Fruit fly (Drosophila melanogaster): ENCODE measurements around the gene CG18269.

DNA sequence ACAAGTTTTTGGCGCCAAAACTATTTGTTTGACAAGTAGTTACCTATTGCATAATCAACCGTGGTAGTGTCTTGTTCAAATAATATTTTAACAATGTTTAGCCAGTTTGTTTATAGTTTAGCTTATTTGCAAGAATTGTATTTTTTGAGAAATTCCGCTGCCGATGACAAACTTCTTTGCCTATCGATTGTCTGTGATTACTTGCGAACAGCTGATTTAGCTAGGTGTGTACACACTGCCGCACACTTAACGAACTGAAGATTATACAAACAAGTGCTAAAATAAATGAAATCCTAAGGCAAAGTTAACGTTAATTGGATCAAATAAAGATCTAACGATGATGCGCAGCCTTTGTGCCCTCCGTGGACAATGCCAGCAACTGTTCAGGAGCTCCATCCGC, 24.9 kb upstream of the CG18269 start, which contains the start of gene Cox11:
- TF ChIP-seq Pif1B (GFP tag; optimal IDR thresholded peaks at IDR 0.05) (no peak), CG34367 (tag; optimal IDR thresholded peaks at IDR 0.05) (no peak), gl (tag; optimal IDR thresholded peaks at IDR 0.05) (no peak), Pif1A (GFP tag; optimal IDR thresholded peaks at IDR 0.05) (no peak), Ets98B (GFP tag; IDR thresholded peaks at IDR 0.05) (no peak), CG10348 (GFP tag; IDR thresholded peaks at IDR 0.05) (no peak), CG32121 (GFP tag; IDR thresholded peaks at IDR 0.05) (no peak)

Measured in whole organism, pupa.